Worm (Caenorhabditis elegans) whole organism, L4 larva: ENCODE results near the gene spe-43.

Experiments
- F10B5.3 ChIP-seq: sonication (generic microtip); optimal IDR thresholded peaks from 2 replicates; lab custom pipeline; 2016; ENCODE audit warnings: mild to moderate bottlenecking, missing genetic modification characterization, missing compliant biosample characterization
- F26F4.8 ChIP-seq: fragments of 200-800 bp; sonication (Bioruptor generic); conservative IDR thresholded peaks from 2 replicates; pipeline ENCODE4 v1.3.6; 2022; ENCODE audit warnings: missing genetic modification characterization, missing compliant biosample characterization
- F44E2.7 ChIP-seq: fragments of 200-800 bp; sonication (Bioruptor generic); IDR thresholded peaks from 2 replicates; pipeline ENCODE4 v2.1.2; 2022; ENCODE audit warnings: missing genetic modification characterization, missing compliant biosample characterization
- T20F7.1 ChIP-seq: fragments of 200-800 bp; sonication (Bioruptor generic); optimal IDR thresholded peaks from 2 replicates; lab custom pipeline; 2018; ENCODE audit warnings: mild to moderate bottlenecking, missing genetic modification characterization, missing compliant biosample characterization
- Y5F2A.4 ChIP-seq: fragments of 200-800 bp; sonication (Bioruptor generic); optimal IDR thresholded peaks from 2 replicates; lab custom pipeline; 2018; ENCODE audit warnings: mild to moderate bottlenecking, missing genetic modification characterization, missing compliant biosample characterization
- ZK546.5 ChIP-seq, 2 experiments: sonication (generic microtip); optimal IDR thresholded peaks; 2 replicates each; lab custom pipeline; 2017; ENCODE audit warnings: missing biosample characterization in 2 of 2, missing genetic modification characterization in 2 of 2
- ceh-20 ChIP-seq: fragments of 200-800 bp; sonication (Bioruptor generic); IDR thresholded peaks from 2 replicates; pipeline ENCODE4 v1.3.6; 2022; ENCODE audit warnings: missing genetic modification reagents, missing genetic modification characterization, missing compliant biosample characterization
- ceh-28 ChIP-seq: fragments of 150-350 bp; optimal IDR thresholded peaks from 2 replicates; lab custom pipeline; 2014; ENCODE audit warnings: missing biosample characterization, missing genetic modification reagents, missing genetic modification characterization
- ceh-32 ChIP-seq: sonication (generic microtip); optimal IDR thresholded peaks from 2 replicates; lab custom pipeline; 2016; ENCODE audit warnings: mild to moderate bottlenecking, missing genetic modification characterization, missing compliant biosample characterization; ENCODE audit not compliant: poor library complexity
- ceh-44 ChIP-seq: fragments of 200-800 bp; sonication (Bioruptor generic); IDR thresholded peaks from 2 replicates; pipeline ENCODE4 v1.3.6; 2022; ENCODE audit warnings: missing genetic modification reagents, missing genetic modification characterization, missing compliant biosample characterization
- ceh-82 ChIP-seq: sonication (generic microtip); optimal IDR thresholded peaks from 2 replicates; lab custom pipeline; 2017; ENCODE audit warnings: missing biosample characterization, missing genetic modification characterization
- ces-1 ChIP-seq: fragments of 150-350 bp; sonication (generic microtip); optimal IDR thresholded peaks from 4 replicates; lab custom pipeline; 2014; ENCODE audit warnings: missing biosample characterization, missing genetic modification reagents, missing genetic modification characterization
- daf-16 ChIP-seq, 3 experiments: sonication (generic microtip); optimal IDR thresholded peaks; 2 replicates each; lab custom pipeline; 2016 to 2017; ENCODE audit warnings: missing genetic modification characterization in 3 of 3, missing genetic modification reagents in 3 of 3, mild to moderate bottlenecking in 2 of 3, missing compliant biosample characterization in 2 of 3, missing biosample characterization in 1 of 3, moderate library complexity in 1 of 3
- dmd-9 ChIP-seq: fragments of 200-800 bp; sonication (Bioruptor generic); IDR thresholded peaks from 2 replicates; pipeline ENCODE4 v1.3.6; 2022; ENCODE audit warnings: missing genetic modification reagents, missing genetic modification characterization, missing compliant biosample characterization
- egl-43 ChIP-seq: fragments of 200-800 bp; sonication (Bioruptor generic); IDR thresholded peaks from 2 replicates; pipeline ENCODE4 v1.3.6; 2022; ENCODE audit warnings: missing genetic modification reagents, missing genetic modification characterization, missing compliant biosample characterization
- gei-8 ChIP-seq: fragments of 200-800 bp; sonication (Bioruptor generic); optimal IDR thresholded peaks from 2 replicates; lab custom pipeline; 2018; ENCODE audit warnings: mild to moderate bottlenecking, missing genetic modification characterization, missing compliant biosample characterization
- hif-1 ChIP-seq, 2 experiments: sonication (generic microtip); optimal IDR thresholded peaks; 2 replicates each; lab custom pipeline; 2016 to 2017; ENCODE audit warnings: missing compliant biosample characterization in 2 of 2, missing genetic modification characterization in 2 of 2, missing genetic modification reagents in 2 of 2, missing genotype in 2 of 2, mild to moderate bottlenecking in 1 of 2
- hlh-11 ChIP-seq: fragments of 200-800 bp; sonication (Bioruptor generic); optimal IDR thresholded peaks from 2 replicates; lab custom pipeline; 2018; ENCODE audit warnings: mild to moderate bottlenecking, missing genetic modification characterization, missing compliant biosample characterization
- hlh-30 ChIP-seq: sonication (generic microtip); optimal IDR thresholded peaks from 2 replicates; lab custom pipeline; 2017; ENCODE audit warnings: antibody characterized with exemption, mild to moderate bottlenecking, missing genetic modification characterization, missing compliant biosample characterization; ENCODE audit not compliant: insufficient read depth
- hmg-1.1 ChIP-seq: fragments of 200-800 bp; sonication (Bioruptor generic); IDR thresholded peaks from 2 replicates; pipeline ENCODE4 v1.3.6; 2022; ENCODE audit warnings: missing genetic modification reagents, missing genetic modification characterization, missing compliant biosample characterization
- jun-1 ChIP-seq: fragments of 150-350 bp; optimal IDR thresholded peaks from 2 replicates; lab custom pipeline; 2014; ENCODE audit warnings: missing biosample characterization, missing genetic modification reagents, missing genetic modification characterization
- lim-7 ChIP-seq: fragments of 200-800 bp; sonication (Bioruptor generic); IDR thresholded peaks from 2 replicates; pipeline ENCODE4 v1.3.6; 2022; ENCODE audit warnings: missing genetic modification characterization, missing compliant biosample characterization
- lin-29 ChIP-seq: fragments of 200-800 bp; sonication (Bioruptor generic); IDR thresholded peaks from 2 replicates; pipeline ENCODE4 v1.3.6; 2022; ENCODE audit warnings: missing genetic modification reagents, missing genetic modification characterization, missing compliant biosample characterization
- lin-38 ChIP-seq: fragments of 200-800 bp; sonication (Bioruptor generic); IDR thresholded peaks from 2 replicates; pipeline ENCODE4 v1.3.6; 2022; ENCODE audit warnings: missing genetic modification reagents, missing genetic modification characterization, missing compliant biosample characterization
- lin-39 ChIP-seq: fragments of 150-350 bp; optimal IDR thresholded peaks from 2 replicates; lab custom pipeline; 2014; ENCODE audit warnings: missing biosample characterization, missing genetic modification reagents, missing genetic modification characterization
- lsy-2 ChIP-seq, 2 experiments: fragments of 150-350 bp in 1 of 2; sonication (generic microtip) in 1 of 2; optimal IDR thresholded peaks; 2 replicates each; lab custom pipeline; 2014 to 2017; ENCODE audit warnings: missing biosample characterization in 2 of 2, missing genetic modification characterization in 2 of 2
- mep-1 ChIP-seq: fragments of 150-350 bp; sonication (generic microtip); optimal IDR thresholded peaks from 3 replicates; lab custom pipeline; 2014; ENCODE audit warnings: missing biosample characterization, missing genetic modification characterization
- nhr-102 ChIP-seq: sonication (generic microtip); optimal IDR thresholded peaks from 2 replicates; lab custom pipeline; 2016; ENCODE audit warnings: mild to moderate bottlenecking, missing genetic modification characterization, moderate library complexity, missing compliant biosample characterization
- nhr-11 ChIP-seq: fragments of 150-350 bp; optimal IDR thresholded peaks from 2 replicates; lab custom pipeline; 2014; ENCODE audit warnings: missing biosample characterization, missing genetic modification characterization
- nhr-237 ChIP-seq: sonication (generic microtip); optimal IDR thresholded peaks from 2 replicates; lab custom pipeline; 2017; ENCODE audit warnings: missing biosample characterization, missing genetic modification characterization
- pha-4 ChIP-seq, 2 experiments: fragments of 150-350 bp in 1 of 2; fragments of 200-800 bp in 1 of 2; sonication (Bioruptor generic) in 1 of 2; IDR thresholded peaks in 1 of 2; optimal IDR thresholded peaks in 1 of 2; 2 replicates each; pipeline versions ENCODE4 v1.3.6 to Lab custom; 2014 to 2022; ENCODE audit warnings: missing genetic modification characterization in 2 of 2, missing genetic modification reagents in 2 of 2, missing biosample characterization in 1 of 2, missing compliant biosample characterization in 1 of 2
- rbr-2 ChIP-seq: sonication (generic microtip); optimal IDR thresholded peaks from 2 replicates; lab custom pipeline; 2016; ENCODE audit warnings: missing genotype, missing genetic modification characterization, missing compliant biosample characterization
- skn-1 ChIP-seq: fragments of 150-350 bp; optimal IDR thresholded peaks from 2 replicates; lab custom pipeline; 2014; ENCODE audit warnings: missing biosample characterization, missing genetic modification characterization
- snpc-4 ChIP-seq: fragments of 150-350 bp; optimal IDR thresholded peaks from 2 replicates; lab custom pipeline; 2014; ENCODE audit warnings: missing biosample characterization, missing genetic modification characterization
- spr-1 ChIP-seq: sonication (generic microtip); optimal IDR thresholded peaks from 2 replicates; lab custom pipeline; 2016; ENCODE audit warnings: mild to moderate bottlenecking, missing genetic modification characterization, missing compliant biosample characterization
- spr-3 ChIP-seq: fragments of 200-800 bp; sonication (Bioruptor generic); optimal IDR thresholded peaks from 2 replicates; lab custom pipeline; 2018; ENCODE audit warnings: mild to moderate bottlenecking, missing genetic modification characterization, missing compliant biosample characterization
- tag-97 ChIP-seq: fragments of 200-800 bp; sonication (Bioruptor generic); IDR thresholded peaks from 2 replicates; pipeline ENCODE4 v1.3.6; 2022; ENCODE audit warnings: missing genetic modification characterization, missing compliant biosample characterization
- tra-1 ChIP-seq: fragments of 200-800 bp; sonication (Bioruptor generic); IDR thresholded peaks from 2 replicates; pipeline ENCODE4 v1.3.6; 2022; ENCODE audit warnings: missing genetic modification reagents, missing genetic modification characterization, missing compliant biosample characterization
- unc-62 ChIP-seq, 3 experiments: fragments of 150-350 bp in 1 of 3; sonication (generic microtip); optimal IDR thresholded peaks in 2 of 3; peaks in 1 of 3; 1 replicate in 1 of 3; 2 replicates in 2 of 3; lab custom pipeline; 2014 to 2017; ENCODE audit warnings: missing biosample characterization in 3 of 3, missing genetic modification characterization in 3 of 3, missing genetic modification reagents in 3 of 3, missing genotype in 1 of 3
- zip-11 ChIP-seq: fragments of 200-800 bp; sonication (Bioruptor generic); IDR thresholded peaks from 2 replicates; pipeline ENCODE4 v1.3.6; 2022; ENCODE audit warnings: missing genetic modification characterization, missing compliant biosample characterization

spe-43 gene

ce11 chrIV:13140792-13141191, 1.4 kb downstream of the spe-43 start (continued):
- TF ChIP-seq lin-38 (GFP tag; lab: Robert Waterston, UW) (peak; percentile 76), tra-1 (GFP tag; lab: Robert Waterston, UW) (peak; percentile 47; the same call in 1 of the 2 replicates), F26F4.8 (GFP tag; lab: Robert Waterston, UW) (peak; percentile 91)

ce11 chrIV:13127720-13128119, 14.4 kb downstream of the spe-43 start:
- TF ChIP-seq egl-43 (GFP tag; lab: Robert Waterston, UW) (0 out of 2 replicates have a peak, but pooled peaks have one; percentile 33), ceh-20 (GFP tag; lab: Robert Waterston, UW) (no peak), pha-4 (GFP tag; IDR thresholded peaks at IDR 0.05; lab: Robert Waterston, UW) (0 out of 2 replicates have a peak, but pooled peaks have one; percentile 21), pha-4 (tag; optimal IDR thresholded peaks at IDR 0.05; lab: Kevin White, UChicago) (no peak)

- TF ChIP-seq F44E2.7 (GFP tag; lab: Robert Waterston, UW) (no peak), nhr-11 (peak; percentile 10), ces-1 (no peak), ZK546.5 (tag; optimal IDR thresholded peaks at IDR 0.05; lab: Kevin White, UChicago) (no peak), spr-3 (GFP tag; lab: Kevin White, UChicago) (no peak), hlh-11 (tag; lab: Kevin White, UChicago) (peak; percentile 2)
- TF ChIP-seq, all 104 proteins: peak for 2
Observed at ce11 chrIV:13125999-13126398, 16.2 kb downstream of the spe-43 start.

- TF ChIP-seq lin-29 (no peak), jun-1 (tag; lab: Kevin White, UChicago) (no peak), tag-97 (GFP tag; lab: Robert Waterston, UW) (no peak), hmg-1.1 (GFP tag; lab: Robert Waterston, UW) (no peak), snpc-4 (no peak), ceh-82 (tag; lab: Kevin White, UChicago) (no peak), hlh-11 (tag; lab: Kevin White, UChicago) (no peak), rbr-2 (tag; lab: Kevin White, UChicago) (no peak), T20F7.1 (GFP tag; lab: Kevin White, UChicago) (no peak), nhr-237 (tag; lab: Kevin White, UChicago) (no peak), F44E2.7 (GFP tag; lab: Robert Waterston, UW) (no peak), dmd-9 (no peak), gei-8 (GFP tag; lab: Kevin White, UChicago) (no peak)
- TF ChIP-seq, all 104 proteins: peak for 0
Observed at ce11 chrIV:13121396-13121795, 20.8 kb downstream of the spe-43 start.

ce11 chrIV:13118794-13119193, 23.4 kb downstream of the spe-43 start, which contains the start of gene unc-30:
TSS of gene unc-30 (plus strand) at chrIV:13118977.
- no peak for TF ChIP-seq hlh-30 (tag; lab: Kevin White, UChicago)
- TF ChIP-seq unc-62 (GFP tag; optimal IDR thresholded peaks at IDR 0.05 in 1 of 2; lab: Kevin White, UChicago): peak in 1 of 2 experiments; percentile 49
- no peak for TF ChIP-seq unc-62 (tag; optimal IDR thresholded peaks at IDR 0.05; lab: Kevin White, UChicago)
- TF ChIP-seq ceh-32 (tag; lab: Kevin White, UChicago): no peak
- no peak for TF ChIP-seq ceh-28 (tag; lab: Kevin White, UChicago)
- no peak for TF ChIP-seq zip-11
- peak in 1 of 2 experiments; percentile 6 for TF ChIP-seq lsy-2 (tag; optimal IDR thresholded peaks at IDR 0.05; lab: Kevin White, UChicago)
- TF ChIP-seq, all 104 proteins: peak for 2

- TF ChIP-seq hif-1 (tag; optimal IDR thresholded peaks at IDR 0.05; lab: Kevin White, UChicago): no peak
- no peak for TF ChIP-seq Y5F2A.4 (GFP tag; lab: Kevin White, UChicago)
- TF ChIP-seq ceh-82 (tag; lab: Kevin White, UChicago): no peak
- no peak for TF ChIP-seq spr-1 (tag; lab: Kevin White, UChicago)
- no peak for TF ChIP-seq mep-1 (tag; lab: Kevin White, UChicago)
- TF ChIP-seq ceh-44 (GFP tag; lab: Robert Waterston, UW): no peak
- TF ChIP-seq tra-1 (GFP tag; lab: Robert Waterston, UW): no peak
- no peak for TF ChIP-seq rbr-2 (tag; lab: Kevin White, UChicago)
- no peak for TF ChIP-seq daf-16 (GFP tag; optimal IDR thresholded peaks at IDR 0.05; lab: Kevin White, UChicago)
- no peak for TF ChIP-seq daf-16 (tag; optimal IDR thresholded peaks at IDR 0.05; lab: Kevin White, UChicago)
- no peak for TF ChIP-seq F10B5.3
- TF ChIP-seq lim-7 (GFP tag; lab: Robert Waterston, UW): no peak
- no peak for TF ChIP-seq nhr-102
- TF ChIP-seq skn-1 (tag; lab: Kevin White, UChicago): no peak
- no peak for TF ChIP-seq T20F7.1 (GFP tag; lab: Kevin White, UChicago)
- no peak for TF ChIP-seq lin-39 (tag; lab: Kevin White, UChicago)
Observed at ce11 chrIV:13116679-13117078, 25.5 kb downstream of the spe-43 start.
